Fruit fly (Drosophila melanogaster) whole organism, embryonic: ENCODE results near the gene SmydA-9.

ENCODE experiments used
- Asciz ChIP-seq: fragments of 200-800 bp; sonication (Bioruptor generic); optimal IDR thresholded peaks from 2 replicates; lab custom pipeline; 2017; ENCODE audit warnings: missing biosample characterization, mild to moderate bottlenecking, missing genetic modification characterization, missing genetic modification reagents
- Blimp-1 ChIP-seq: fragments of 200-800 bp; sonication (Bioruptor generic); optimal IDR thresholded peaks from 3 replicates; lab custom pipeline; 2018; ENCODE audit warnings: missing biosample characterization, missing genetic modification characterization, mild to moderate bottlenecking, moderate library complexity, missing genetic modification reagents
- CG10267 ChIP-seq: fragments of 200-800 bp; sonication (Bioruptor generic); optimal IDR thresholded peaks from 2 replicates; lab custom pipeline; 2018; ENCODE audit warnings: missing biosample characterization, mild to moderate bottlenecking, missing genetic modification characterization, moderate library complexity
- CG10959 ChIP-seq: fragments of 200-800 bp; sonication (Bioruptor generic); IDR thresholded peaks from 2 replicates; pipeline ENCODE4 v1.3.6; 2022; ENCODE audit warnings: missing biosample characterization, missing genetic modification characterization
- CG11695 ChIP-seq: fragments of 200-800 bp; sonication (Bioruptor generic); IDR thresholded peaks from 3 replicates; pipeline ENCODE4 v1.3.6; 2022; ENCODE audit warnings: missing biosample characterization, missing genetic modification characterization
- CG12236 ChIP-seq: fragments of 200-800 bp; sonication (Bioruptor generic); optimal IDR thresholded peaks from 2 replicates; lab custom pipeline; 2016; ENCODE audit warnings: missing biosample characterization, missing genetic modification characterization
- CG12942 ChIP-seq: fragments of 200-800 bp; sonication (Bioruptor generic); optimal IDR thresholded peaks from 3 replicates; lab custom pipeline; 2016; ENCODE audit warnings: missing biosample characterization, missing genetic modification characterization
- CG15269 ChIP-seq: fragments of 200-800 bp; sonication (Bioruptor generic); optimal IDR thresholded peaks from 2 replicates; lab custom pipeline; 2018; ENCODE audit warnings: missing biosample characterization, mild to moderate bottlenecking, missing genetic modification characterization, moderate library complexity
- CG15514 ChIP-seq: fragments of 200-800 bp; sonication (Bioruptor generic); optimal IDR thresholded peaks from 3 replicates; lab custom pipeline; 2017; ENCODE audit warnings: missing biosample characterization, missing genetic modification characterization, mild to moderate bottlenecking, moderate library complexity, missing genetic modification reagents
- CG16813 ChIP-seq: fragments of 200-800 bp; sonication (Bioruptor generic); IDR thresholded peaks from 3 replicates; pipeline ENCODE4 v1.3.6; 2022; ENCODE audit warnings: missing biosample characterization, missing genetic modification characterization; ENCODE audit not compliant: partially characterized antibody
- CG30403 ChIP-seq: fragments of 200-800 bp; sonication (Bioruptor generic); optimal IDR thresholded peaks from 3 replicates; lab custom pipeline; 2016; ENCODE audit warnings: missing biosample characterization, missing genetic modification characterization
- CG31224 ChIP-seq: fragments of 200-800 bp; sonication (Bioruptor generic); IDR thresholded peaks from 2 replicates; pipeline ENCODE4 v1.3.6; 2022; ENCODE audit warnings: missing biosample characterization, missing genetic modification characterization
- CG32767 ChIP-seq: fragments of 200-800 bp; sonication (Bioruptor generic); IDR thresholded peaks from 2 replicates; pipeline ENCODE4 v1.3.6; 2022; ENCODE audit warnings: missing biosample characterization, missing genetic modification characterization
- CG4404 ChIP-seq: fragments of 200-800 bp; sonication (Bioruptor generic); IDR thresholded peaks from 2 replicates; pipeline ENCODE4 v1.3.6; 2022; ENCODE audit warnings: missing biosample characterization, missing genetic modification characterization
- CG4820 ChIP-seq: fragments of 200-800 bp; sonication (Bioruptor generic); optimal IDR thresholded peaks from 3 replicates; lab custom pipeline; 2016; ENCODE audit warnings: missing biosample characterization, missing genetic modification characterization
- CG6689 ChIP-seq: fragments of 200-800 bp; sonication (Bioruptor generic); IDR thresholded peaks from 2 replicates; pipeline ENCODE4 v1.3.6; 2022; ENCODE audit warnings: missing biosample characterization, missing genetic modification characterization
- CG6854 ChIP-seq: fragments of 200-800 bp; sonication (Bioruptor generic); optimal IDR thresholded peaks from 3 replicates; lab custom pipeline; 2017; ENCODE audit warnings: missing biosample characterization, mild to moderate bottlenecking, missing genetic modification characterization
- CG7357 ChIP-seq: fragments of 200-800 bp; sonication (Bioruptor generic); IDR thresholded peaks from 3 replicates; pipeline ENCODE4 v1.3.6; 2022; ENCODE audit warnings: missing biosample characterization, missing genetic modification characterization
- CG7372 ChIP-seq: fragments of 200-800 bp; sonication (Bioruptor generic); IDR thresholded peaks from 2 replicates; pipeline ENCODE4 v1.3.6; 2022; ENCODE audit warnings: missing biosample characterization, missing genetic modification characterization
- CG8089 ChIP-seq: fragments of 200-800 bp; sonication (Bioruptor generic); optimal IDR thresholded peaks from 3 replicates; lab custom pipeline; 2016; ENCODE audit warnings: missing biosample characterization, missing genetic modification characterization
- CG8478 ChIP-seq: fragments of >200 bp; optimal IDR thresholded peaks from 2 replicates; lab custom pipeline; 2018
- CG9797 ChIP-seq: fragments of 200-800 bp; sonication (Bioruptor generic); optimal IDR thresholded peaks from 3 replicates; lab custom pipeline; 2018; ENCODE audit warnings: missing biosample characterization, mild to moderate bottlenecking, missing genetic modification characterization
- Camta ChIP-seq: fragments of 200-800 bp; sonication (Bioruptor generic); optimal IDR thresholded peaks from 2 replicates; lab custom pipeline; 2016; ENCODE audit warnings: missing biosample characterization, missing genetic modification characterization
- Deaf1 ChIP-seq: fragments of 200-800 bp; optimal IDR thresholded peaks from 3 replicates; lab custom pipeline; 2019; ENCODE audit warnings: missing biosample characterization, mild to moderate bottlenecking, missing genetic modification characterization, moderate library complexity
- ERR ChIP-seq: fragments of 200-800 bp; sonication (Bioruptor generic); optimal IDR thresholded peaks from 2 replicates; lab custom pipeline; 2016; ENCODE audit warnings: missing biosample characterization, missing genetic modification characterization
- Fer1 ChIP-seq: fragments of 200-800 bp; sonication (Bioruptor generic); optimal IDR thresholded peaks from 2 replicates; lab custom pipeline; 2017; ENCODE audit warnings: missing biosample characterization, mild to moderate bottlenecking, missing genetic modification characterization
- H15 ChIP-seq: fragments of 200-800 bp; sonication (Bioruptor generic); IDR thresholded peaks from 3 replicates; pipeline ENCODE4 v1.3.6; 2022; ENCODE audit warnings: missing biosample characterization, missing genetic modification characterization
- MBD-R2 ChIP-seq: fragments of 200-800 bp; sonication (Bioruptor generic); IDR thresholded peaks from 2 replicates; pipeline ENCODE4 v1.3.6; 2022; ENCODE audit warnings: missing biosample characterization, missing genetic modification characterization
- Pdp1 ChIP-seq, 2 experiments: fragments of 200-800 bp; sonication (Bioruptor generic); optimal IDR thresholded peaks; 3 replicates each; lab custom pipeline; 2016; ENCODE audit warnings: missing biosample characterization in 2 of 2, missing genetic modification characterization in 2 of 2, mild to moderate bottlenecking in 1 of 2, moderate library complexity in 1 of 2
- Ravus ChIP-seq: fragments of 200-800 bp; sonication (Bioruptor generic); IDR thresholded peaks from 2 replicates; pipeline ENCODE4 v1.3.6; 2022; ENCODE audit warnings: missing biosample characterization, missing genetic modification characterization
- Ssrp ChIP-seq: fragments of 200-800 bp; sonication (Bioruptor generic); optimal IDR thresholded peaks from 2 replicates; lab custom pipeline; 2018; ENCODE audit warnings: missing biosample characterization, mild to moderate bottlenecking, missing genetic modification characterization, moderate library complexity
- Usf ChIP-seq: fragments of 200-800 bp; sonication (Bioruptor generic); optimal IDR thresholded peaks from 2 replicates; lab custom pipeline; 2017; ENCODE audit warnings: missing genotype, missing biosample characterization, missing genetic modification characterization
- ap ChIP-seq: fragments of 200-800 bp; sonication (Bioruptor generic); IDR thresholded peaks from 2 replicates; pipeline ENCODE4 v1.3.6; 2022; ENCODE audit warnings: missing biosample characterization, missing genetic modification characterization
- az2 ChIP-seq: fragments of 200-800 bp; sonication (Bioruptor generic); optimal IDR thresholded peaks from 3 replicates; lab custom pipeline; 2016; ENCODE audit warnings: missing biosample characterization, missing genetic modification characterization
- cato ChIP-seq: fragments of 200-800 bp; sonication (Bioruptor generic); optimal IDR thresholded peaks from 2 replicates; lab custom pipeline; 2016; ENCODE audit warnings: missing biosample characterization, missing genetic modification characterization, borderline replicate concordance
- ewg ChIP-seq: fragments of 200-800 bp; sonication (Bioruptor generic); optimal IDR thresholded peaks from 3 replicates; lab custom pipeline; 2017; ENCODE audit warnings: mild to moderate bottlenecking, missing biosample characterization, missing genetic modification reagents, missing genetic modification characterization
- ftz-f1 ChIP-seq: fragments of 200-800 bp; sonication (Bioruptor generic); optimal IDR thresholded peaks from 2 replicates; lab custom pipeline; 2016; ENCODE audit warnings: missing biosample characterization, missing genetic modification characterization
- ham ChIP-seq: fragments of 200-800 bp; sonication (Bioruptor generic); IDR thresholded peaks from 2 replicates; pipeline ENCODE4 v1.3.6; 2022; ENCODE audit warnings: missing biosample characterization, missing genetic modification characterization
- jumu ChIP-seq: fragments of 200-800 bp; sonication (Bioruptor generic); optimal IDR thresholded peaks from 3 replicates; lab custom pipeline; 2016; ENCODE audit warnings: missing biosample characterization, missing genetic modification characterization
- klu ChIP-seq: fragments of 200-800 bp; sonication (Bioruptor generic); IDR thresholded peaks from 2 replicates; pipeline ENCODE4 v1.3.6; 2022; ENCODE audit warnings: missing biosample characterization, missing genetic modification characterization
- lilli ChIP-seq: fragments of 200-800 bp; sonication (Bioruptor generic); optimal IDR thresholded peaks from 3 replicates; lab custom pipeline; 2016; ENCODE audit warnings: missing biosample characterization, missing genetic modification characterization
- maf-S ChIP-seq: fragments of 200-800 bp; sonication (Bioruptor generic); optimal IDR thresholded peaks from 2 replicates; lab custom pipeline; 2016; ENCODE audit warnings: missing biosample characterization, missing genetic modification characterization
- odd ChIP-seq: fragments of 200-800 bp; sonication (Bioruptor generic); optimal IDR thresholded peaks from 2 replicates; lab custom pipeline; 2017; ENCODE audit warnings: missing biosample characterization, mild to moderate bottlenecking, missing genetic modification characterization
- peb ChIP-seq: fragments of 200-800 bp; sonication (Bioruptor generic); IDR thresholded peaks from 2 replicates; pipeline ENCODE4 v1.3.6; 2022; ENCODE audit warnings: missing biosample characterization, missing genetic modification characterization
- pnt ChIP-seq: fragments of 200-800 bp; sonication (Bioruptor generic); optimal IDR thresholded peaks from 3 replicates; lab custom pipeline; 2016; ENCODE audit warnings: missing biosample characterization, missing genetic modification characterization
- pum ChIP-seq: fragments of 200-800 bp; sonication (Bioruptor generic); optimal IDR thresholded peaks from 2 replicates; lab custom pipeline; 2016; ENCODE audit warnings: missing biosample characterization, missing genetic modification characterization
- salm ChIP-seq: fragments of 200-800 bp; sonication (Bioruptor generic); optimal IDR thresholded peaks from 2 replicates; lab custom pipeline; 2018; ENCODE audit warnings: missing biosample characterization, mild to moderate bottlenecking, missing genetic modification characterization
- sisA ChIP-seq: fragments of 200-800 bp; sonication (Bioruptor generic); IDR thresholded peaks from 2 replicates; pipeline ENCODE4 v1.3.6; 2022; ENCODE audit warnings: missing biosample characterization, missing genetic modification characterization
- sqz ChIP-seq: fragments of 200-800 bp; sonication (Bioruptor generic); optimal IDR thresholded peaks from 3 replicates; lab custom pipeline; 2018; ENCODE audit warnings: missing biosample characterization, mild to moderate bottlenecking, missing genetic modification characterization
- zen2 ChIP-seq: fragments of 200-800 bp; sonication (Bioruptor generic); IDR thresholded peaks from 3 replicates; pipeline ENCODE4 v1.3.6; 2022; ENCODE audit warnings: missing biosample characterization, missing genetic modification characterization; ENCODE audit not compliant: partially characterized antibody
- zfh1 ChIP-seq: fragments of 200-800 bp; sonication (Bioruptor generic); IDR thresholded peaks from 3 replicates; pipeline ENCODE4 v1.3.6; 2022; ENCODE audit warnings: missing biosample characterization, missing genetic modification characterization

The SmydA-9 gene

dm6 chrX:9196362-9196761 is 14.3 kb downstream of the SmydA-9 start, which contains the start of gene CG12118 (continued):
- TF ChIP-seq ERR (no peak), CG6689 (peak; percentile 80), CG31224 (GFP tag; lab: Robert Waterston, UW) (peak; percentile 79), Blimp-1 (GFP tag; lab: Kevin White, UChicago) (peak; percentile 78), zen2 (GFP tag; lab: Robert Waterston, UW) (peak; percentile 69; the same call in 1 of the 3 replicates), CG4820 (GFP tag; lab: Kevin White, UChicago) (peak; percentile 65), cato (GFP tag; lab: Kevin White, UChicago) (peak; percentile 64), CG7357 (GFP tag; lab: Robert Waterston, UW) (0 out of 3 replicates have a peak, but pooled peaks have one; percentile 10), sqz (GFP tag; lab: Kevin White, UChicago) (peak; percentile 43), CG8089 (GFP tag; lab: Kevin White, UChicago) (no peak), CG4404 (peak; percentile 22; the same call in 1 of the 2 replicates), az2 (GFP tag; lab: Kevin White, UChicago) (peak; percentile 89), CG15514 (GFP tag; lab: Kevin White, UChicago) (peak; percentile 88), CG10959 (GFP tag; lab: Robert Waterston, UW) (peak; percentile 63), klu (GFP tag; lab: Robert Waterston, UW) (peak; percentile 41; the same call in 1 of the 2 replicates), CG15269 (tag; lab: Kevin White, UChicago) (peak; percentile 75), Camta (GFP tag; lab: Kevin White, UChicago) (peak; percentile 14), peb (peak; percentile 38; the same call in 1 of the 2 replicates), Ssrp (tag; lab: Kevin White, UChicago) (peak; percentile 74), H15 (GFP tag; lab: Robert Waterston, UW) (peak; percentile 71), jumu (GFP tag; lab: Kevin White, UChicago) (no peak), Deaf1 (tag; lab: Kevin White, UChicago) (peak; percentile 36), sisA (GFP tag; lab: Robert Waterston, UW) (peak; percentile 70), ewg (GFP tag; lab: Kevin White, UChicago) (peak; percentile 33), CG9797 (GFP tag; lab: Kevin White, UChicago) (peak; percentile 2), CG30403 (GFP tag; lab: Kevin White, UChicago) (peak; percentile 92), CG11695 (GFP tag; lab: Robert Waterston, UW) (peak; percentile 67; the same call in 2 of the 3 replicates), pnt (GFP tag; lab: Kevin White, UChicago) (no peak), salm (tag; lab: Kevin White, UChicago) (peak; percentile 23), CG12942 (GFP tag; lab: Kevin White, UChicago) (peak; percentile 81), CG8478 (lab: Kevin White, UChicago) (no peak), CG32767 (peak; percentile 68; the same call in 1 of the 2 replicates), Pdp1 (GFP tag; optimal IDR thresholded peaks at IDR 0.05; lab: Kevin White, UChicago) (peak; percentile 35 to 52), CG6854 (GFP tag; lab: Kevin White, UChicago) (no peak), ham (peak; percentile 33; the same call in 1 of the 2 replicates), CG12236 (GFP tag; lab: Kevin White, UChicago) (no peak), odd (GFP tag; lab: Kevin White, UChicago) (peak; percentile 43), ap (GFP tag; lab: Robert Waterston, UW) (peak; percentile 61; the same call in 1 of the 2 replicates), CG7372 (GFP tag; lab: Robert Waterston, UW) (peak; percentile 77), CG16813 (GFP tag; lab: Robert Waterston, UW) (peak; percentile 92), Ravus (no peak; the same call in 1 of the 2 replicates), Fer1 (GFP tag; lab: Kevin White, UChicago) (peak; percentile 70), lilli (GFP tag; lab: Kevin White, UChicago) (peak; percentile 82), zfh1 (peak; percentile 89), CG10267 (tag; lab: Kevin White, UChicago) (peak; percentile 81), ftz-f1 (no peak), MBD-R2 (GFP tag; lab: Robert Waterston, UW) (peak; percentile 87), Asciz (no peak), maf-S (GFP tag; lab: Kevin White, UChicago) (peak; percentile 32), pum (GFP tag; lab: Kevin White, UChicago) (no peak), Usf (GFP tag; lab: Kevin White, UChicago) (no peak)
